Fruit fly (Drosophila melanogaster): Measurements from ENCODE around the gene CG10232.

CG10232 gene

DNA sequence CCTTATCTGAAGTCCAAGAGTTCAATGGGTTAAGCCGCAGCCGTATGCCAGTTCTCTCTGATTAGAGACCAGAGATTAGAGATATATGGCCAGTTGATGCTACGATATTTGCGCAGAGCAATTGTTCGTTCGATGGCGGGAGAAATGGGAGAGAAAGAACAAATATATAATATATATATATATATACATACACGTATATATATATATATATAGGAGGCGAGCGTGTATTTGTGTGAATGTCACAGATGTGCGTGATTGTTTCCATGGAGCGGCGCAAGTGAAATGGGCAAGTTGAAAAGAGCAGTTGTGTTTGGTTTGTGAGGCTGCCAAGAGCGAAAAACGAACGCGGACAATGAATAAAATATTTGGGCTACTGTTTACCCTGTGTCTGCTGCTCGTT lies 44.4 kb downstream of the CG10232 start, which contains the start of gene GILT3:
Gene GILT3 (plus strand): TSS at position 301 of the 400 bp plus-strand sequence.
- TF ChIP-seq CG7101 (tag; optimal IDR thresholded peaks at IDR 0.05) (no peak), Mnt (GFP tag; optimal IDR thresholded peaks at IDR 0.05) (no peak), kay (GFP tag; ENCODE audit: borderline replicate concordance) (no peak), pad (GFP tag; optimal IDR thresholded peaks at IDR 0.05) (no peak), Clk (GFP tag; optimal IDR thresholded peaks at IDR 0.05) (no peak), CG12768 (GFP tag; optimal IDR thresholded peaks at IDR 0.05) (no peak), cic (GFP tag; optimal IDR thresholded peaks at IDR 0.05) (no peak), bab1 (GFP tag; optimal IDR thresholded peaks at IDR 0.05) (no peak), CG7045 (GFP tag; optimal IDR thresholded peaks at IDR 0.05) (no peak), CG5204 (GFP tag; optimal IDR thresholded peaks at IDR 0.05) (no peak), Hr96 (GFP tag; optimal IDR thresholded peaks at IDR 0.05) (no peak), CG11617 (GFP tag; optimal IDR thresholded peaks at IDR 0.05) (no peak), CG33017 (tag; optimal IDR thresholded peaks at IDR 0.05) (no peak), ovo (GFP tag; optimal IDR thresholded peaks at IDR 0.05) (no peak), CG14711 (tag; optimal IDR thresholded peaks at IDR 0.05) (no peak), toe (GFP tag; optimal IDR thresholded peaks at IDR 0.05) (no peak)

DNA sequence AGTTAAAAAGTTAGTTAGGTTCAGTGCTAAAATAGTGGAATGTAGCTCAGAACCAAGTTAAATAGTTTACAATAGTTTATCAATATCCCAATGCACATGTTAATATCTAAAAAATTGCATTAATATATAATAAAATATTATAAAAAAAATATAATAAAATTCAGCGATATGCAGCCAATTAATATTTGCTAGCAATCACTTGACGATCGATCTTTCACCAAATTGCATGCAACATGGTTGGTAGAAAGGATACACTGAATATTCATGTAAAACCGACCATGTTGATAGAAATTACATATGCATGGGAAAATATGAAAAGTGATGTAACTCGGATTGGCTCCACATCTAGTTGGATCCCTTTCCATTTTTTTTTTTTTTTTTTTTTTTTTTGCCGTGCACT lies 45.8 kb downstream of the CG10232 start:
- TF ChIP-seq kay (GFP tag; ENCODE audit: borderline replicate concordance): peak; percentile 9
- no peak for TF ChIP-seq Clk (GFP tag; optimal IDR thresholded peaks at IDR 0.05)

DNA sequence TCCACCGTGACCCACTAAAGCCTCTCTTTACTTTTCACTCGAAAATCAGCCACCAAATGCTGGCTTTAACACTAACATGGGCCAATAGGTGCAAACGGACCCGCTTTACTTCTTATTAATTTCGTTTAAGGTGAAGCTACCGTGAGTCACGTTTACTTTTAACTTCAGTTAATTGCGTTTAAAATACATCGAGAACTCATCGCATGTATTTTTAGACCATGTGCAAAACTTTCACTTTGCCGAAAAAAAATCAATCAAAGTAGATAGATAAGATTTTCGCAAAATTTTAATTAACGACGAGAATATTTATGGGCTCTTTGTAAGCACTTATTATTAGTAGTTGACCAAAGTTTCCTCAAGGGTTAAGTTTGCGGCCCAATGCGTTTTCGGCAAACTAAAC lies 47.1 kb downstream of the CG10232 start:
- no peak for TF ChIP-seq CG33017 (tag; optimal IDR thresholded peaks at IDR 0.05)
- TF ChIP-seq CG5204 (GFP tag; optimal IDR thresholded peaks at IDR 0.05): no peak
- TF ChIP-seq Mnt (GFP tag; optimal IDR thresholded peaks at IDR 0.05): no peak
- no peak for TF ChIP-seq CG7045 (GFP tag; optimal IDR thresholded peaks at IDR 0.05)
- no peak for TF ChIP-seq pad (GFP tag; optimal IDR thresholded peaks at IDR 0.05)
- no peak for TF ChIP-seq CG7101 (tag; optimal IDR thresholded peaks at IDR 0.05)
- no peak for TF ChIP-seq CG1620 (GFP tag; optimal IDR thresholded peaks at IDR 0.05)
- no peak for TF ChIP-seq tj (GFP tag; optimal IDR thresholded peaks at IDR 0.05)
- no peak for TF ChIP-seq Clk (GFP tag; optimal IDR thresholded peaks at IDR 0.05)
- TF ChIP-seq kay (GFP tag; ENCODE audit: borderline replicate concordance): no peak
- no peak for TF ChIP-seq CG11617 (GFP tag; optimal IDR thresholded peaks at IDR 0.05)
- no peak for TF ChIP-seq CG14711 (tag; optimal IDR thresholded peaks at IDR 0.05)
- no peak for TF ChIP-seq CG12768 (GFP tag; optimal IDR thresholded peaks at IDR 0.05)
- TF ChIP-seq cnc (optimal IDR thresholded peaks at IDR 0.05): no peak
- TF ChIP-seq ovo (GFP tag; optimal IDR thresholded peaks at IDR 0.05): no peak
- TF ChIP-seq Crg-1 (GFP tag; optimal IDR thresholded peaks at IDR 0.05): no peak
- no peak for TF ChIP-seq cic (GFP tag; optimal IDR thresholded peaks at IDR 0.05)
- TF ChIP-seq toe (GFP tag; optimal IDR thresholded peaks at IDR 0.05): no peak
- TF ChIP-seq Hr96 (GFP tag; optimal IDR thresholded peaks at IDR 0.05): no peak

DNA sequence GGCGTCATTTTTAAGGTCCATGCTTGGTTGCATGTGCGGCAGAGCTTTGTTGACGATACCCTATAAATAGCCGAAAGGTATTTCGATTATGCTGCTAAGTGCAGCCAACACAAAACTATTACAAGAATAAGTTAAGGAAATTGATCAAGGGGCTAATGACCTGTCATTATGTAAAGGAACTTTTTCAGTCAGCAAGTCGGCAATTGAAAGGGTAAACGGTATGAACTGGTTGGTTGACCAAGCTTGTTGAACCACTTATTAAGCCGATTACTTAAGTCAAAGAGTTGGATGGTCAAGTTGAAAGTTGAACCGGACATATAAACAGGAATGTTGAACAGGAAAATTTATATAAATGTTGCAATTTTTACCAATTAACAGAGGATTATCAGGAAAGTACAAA lies 48.3 kb downstream of the CG10232 start:
- TF ChIP-seq kay (GFP tag; ENCODE audit: borderline replicate concordance): no peak
- no peak for TF ChIP-seq pad (GFP tag; optimal IDR thresholded peaks at IDR 0.05)
- no peak for TF ChIP-seq CG5204 (GFP tag; optimal IDR thresholded peaks at IDR 0.05)

DNA sequence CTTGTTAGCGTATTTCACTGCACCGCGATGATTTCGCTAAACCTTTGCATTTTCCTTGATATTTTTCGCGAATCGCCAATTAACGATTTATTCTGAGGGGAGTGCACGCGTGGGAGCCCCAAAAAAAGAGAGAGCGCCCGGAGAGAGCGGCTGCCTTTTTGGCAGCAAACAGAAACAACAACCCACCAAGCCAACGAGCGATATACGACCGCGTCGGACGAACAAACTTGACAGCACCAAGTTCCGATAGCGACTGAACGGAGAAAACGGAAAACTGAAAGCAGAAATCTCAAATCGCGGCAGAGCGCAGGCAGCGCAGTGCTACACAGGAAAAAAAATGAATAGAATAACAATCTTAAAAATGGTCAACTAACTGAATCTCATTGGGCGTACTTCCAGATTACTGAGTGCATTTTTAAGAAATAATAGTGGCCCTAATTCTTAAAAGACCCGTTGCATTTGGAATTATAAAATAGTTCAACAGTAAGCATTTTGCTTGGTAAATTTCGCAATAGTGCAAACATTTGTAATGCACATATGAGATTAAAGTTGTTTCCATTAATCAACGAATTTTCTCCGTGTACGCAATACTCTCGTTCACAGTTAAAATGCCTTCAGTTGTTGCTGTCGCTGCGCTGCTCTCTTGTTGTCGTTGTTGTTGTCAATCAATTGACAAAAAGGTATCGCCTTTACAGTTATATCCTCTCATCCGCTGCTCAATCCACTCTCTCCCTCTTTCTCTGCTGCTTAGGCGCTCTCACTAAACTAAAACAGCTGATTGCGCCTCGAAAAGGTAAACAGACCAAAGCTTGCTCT lies 51.8 kb downstream of the CG10232 start, which contains the start of gene CG31145:
Gene CG31145 (minus strand): TSS at position 259 of the 816 bp plus-strand sequence.
- no peak for TF ChIP-seq cnc (optimal IDR thresholded peaks at IDR 0.05)
- peak; percentile 98 for TF ChIP-seq bab1 (GFP tag; optimal IDR thresholded peaks at IDR 0.05)
- TF ChIP-seq toe (GFP tag; optimal IDR thresholded peaks at IDR 0.05): peak; percentile 100
- peak; percentile 99 for TF ChIP-seq Clk (GFP tag; optimal IDR thresholded peaks at IDR 0.05)
- TF ChIP-seq CG33017 (tag; optimal IDR thresholded peaks at IDR 0.05): peak; percentile 99
- TF ChIP-seq CG11617 (GFP tag; optimal IDR thresholded peaks at IDR 0.05): peak; percentile 100
- TF ChIP-seq CG12768 (GFP tag; optimal IDR thresholded peaks at IDR 0.05): peak; percentile 100
- TF ChIP-seq CG14711 (tag; optimal IDR thresholded peaks at IDR 0.05): peak; percentile 96
- peak; percentile 96 for TF ChIP-seq pad (GFP tag; optimal IDR thresholded peaks at IDR 0.05)
- TF ChIP-seq Crg-1 (GFP tag; optimal IDR thresholded peaks at IDR 0.05): peak; percentile 99
- TF ChIP-seq ovo (GFP tag; optimal IDR thresholded peaks at IDR 0.05): peak; percentile 100
- TF ChIP-seq CG1620 (GFP tag; optimal IDR thresholded peaks at IDR 0.05): peak; percentile 98
- TF ChIP-seq kay (GFP tag; ENCODE audit: borderline replicate concordance): peak; percentile 57
- TF ChIP-seq CG7101 (tag; optimal IDR thresholded peaks at IDR 0.05): peak; percentile 99
- TF ChIP-seq tj (GFP tag; optimal IDR thresholded peaks at IDR 0.05): peak; percentile 95
- TF ChIP-seq cic (GFP tag; optimal IDR thresholded peaks at IDR 0.05): peak; percentile 96
- TF ChIP-seq Hr96 (GFP tag; optimal IDR thresholded peaks at IDR 0.05): peak; percentile 99
- TF ChIP-seq CG5204 (GFP tag; optimal IDR thresholded peaks at IDR 0.05): peak; percentile 100
- peak; percentile 95 for TF ChIP-seq Mnt (GFP tag; optimal IDR thresholded peaks at IDR 0.05)
- TF ChIP-seq CG7045 (GFP tag; optimal IDR thresholded peaks at IDR 0.05): peak; percentile 100

Data from whole organism, adult.